Fruit fly (Drosophila melanogaster) whole organism, embryonic: ENCODE measurements around the gene CG9630.

Source experiments
- Atf6 ChIP-seq: fragments of 200-800 bp; sonication (Bioruptor generic); IDR thresholded peaks from 2 replicates; pipeline ENCODE4 v1.3.6; 2022; ENCODE audit warnings: missing biosample characterization, missing genetic modification characterization
- BEAF-32 ChIP-seq: fragments of 200-800 bp; sonication (Bioruptor generic); optimal IDR thresholded peaks from 3 replicates; lab custom pipeline; 2017; ENCODE audit warnings: missing biosample characterization, missing genetic modification characterization, mild to moderate bottlenecking, moderate library complexity, missing genetic modification reagents
- CG11093 ChIP-seq: fragments of 200-800 bp; sonication (Bioruptor generic); IDR thresholded peaks from 3 replicates; pipeline ENCODE4 v1.3.6; 2022; ENCODE audit warnings: missing biosample characterization, missing genetic modification characterization
- CG12236 ChIP-seq: fragments of 200-800 bp; sonication (Bioruptor generic); optimal IDR thresholded peaks from 2 replicates; lab custom pipeline; 2016; ENCODE audit warnings: missing biosample characterization, missing genetic modification characterization
- CG12744 ChIP-seq: fragments of 200-800 bp; sonication (Bioruptor generic); optimal IDR thresholded peaks from 2 replicates; lab custom pipeline; 2016; ENCODE audit warnings: missing biosample characterization, missing genetic modification characterization
- CG13287 ChIP-seq: fragments of 200-800 bp; sonication (Bioruptor generic); IDR thresholded peaks from 2 replicates; pipeline ENCODE4 v1.3.6; 2022; ENCODE audit warnings: missing biosample characterization, missing genetic modification characterization; ENCODE audit not compliant: partially characterized antibody
- CG14965 ChIP-seq: fragments of 200-800 bp; sonication (Bioruptor generic); optimal IDR thresholded peaks from 2 replicates; lab custom pipeline; 2016; ENCODE audit warnings: missing biosample characterization, missing genetic modification characterization, borderline replicate concordance
- CG1529 ChIP-seq: fragments of 200-800 bp; sonication (Bioruptor generic); optimal IDR thresholded peaks from 3 replicates; lab custom pipeline; 2018; ENCODE audit warnings: missing biosample characterization, missing genetic modification characterization
- CG15479 ChIP-seq: fragments of 200-800 bp; sonication (Bioruptor generic); optimal IDR thresholded peaks from 3 replicates; lab custom pipeline; 2019; ENCODE audit warnings: missing biosample characterization, mild to moderate bottlenecking, missing genetic modification characterization, moderate library complexity
- CG1603 ChIP-seq: fragments of 200-800 bp; sonication (Bioruptor generic); optimal IDR thresholded peaks from 2 replicates; lab custom pipeline; 2019; ENCODE audit warnings: missing biosample characterization, mild to moderate bottlenecking, missing genetic modification characterization, moderate library complexity
- CG17829 ChIP-seq: fragments of 200-800 bp; optimal IDR thresholded peaks from 2 replicates; lab custom pipeline; 2019; ENCODE audit warnings: missing biosample characterization, mild to moderate bottlenecking, missing genetic modification characterization, moderate library complexity
- CG17912 ChIP-seq: fragments of 200-800 bp; sonication (Bioruptor generic); optimal IDR thresholded peaks from 2 replicates; lab custom pipeline; 2018; ENCODE audit warnings: missing biosample characterization, mild to moderate bottlenecking, missing genetic modification characterization
- CG2116 ChIP-seq: fragments of 200-800 bp; sonication (Bioruptor generic); optimal IDR thresholded peaks from 3 replicates; lab custom pipeline; 2018; ENCODE audit warnings: missing biosample characterization, mild to moderate bottlenecking, missing genetic modification characterization
- CG33213 ChIP-seq: fragments of 200-800 bp; sonication (Bioruptor generic); optimal IDR thresholded peaks from 3 replicates; lab custom pipeline; 2016; ENCODE audit warnings: missing biosample characterization, missing genetic modification characterization
- CG34224 ChIP-seq: fragments of 200-800 bp; sonication (Bioruptor generic); IDR thresholded peaks from 3 replicates; pipeline ENCODE4 v1.3.6; 2022; ENCODE audit warnings: missing biosample characterization, missing genetic modification characterization; ENCODE audit not compliant: partially characterized antibody
- CG3995 ChIP-seq: fragments of 200-800 bp; sonication (Bioruptor generic); optimal IDR thresholded peaks from 3 replicates; lab custom pipeline; 2016; ENCODE audit warnings: missing biosample characterization, missing genetic modification characterization
- CG4854 ChIP-seq: fragments of 200-800 bp; sonication (Bioruptor generic); optimal IDR thresholded peaks from 2 replicates; lab custom pipeline; 2016; ENCODE audit warnings: missing biosample characterization, missing genetic modification characterization, inconsistent platforms
- CG8281 ChIP-seq: fragments of 200-800 bp; sonication (Bioruptor generic); optimal IDR thresholded peaks from 2 replicates; lab custom pipeline; 2018; ENCODE audit warnings: missing biosample characterization, mild to moderate bottlenecking, missing genetic modification characterization, moderate library complexity
- CG9876 ChIP-seq: fragments of 200-800 bp; sonication (Bioruptor generic); optimal IDR thresholded peaks from 2 replicates; lab custom pipeline; 2016; ENCODE audit warnings: missing biosample characterization, missing genetic modification characterization
- Dad ChIP-seq: fragments of 200-800 bp; sonication (Bioruptor generic); optimal IDR thresholded peaks from 3 replicates; lab custom pipeline; 2016; ENCODE audit warnings: missing biosample characterization, missing genetic modification characterization
- Dip2 ChIP-seq: fragments of 200-800 bp; sonication (Bioruptor generic); IDR thresholded peaks from 2 replicates; pipeline ENCODE4 v1.3.6; 2022; ENCODE audit warnings: missing biosample characterization, missing genetic modification characterization
- Ets65A ChIP-seq: fragments of 200-800 bp; sonication (Bioruptor generic); peaks from one replicate; lab custom pipeline; 2016; ENCODE audit warnings: missing biosample characterization, missing genetic modification characterization
- GATAe ChIP-seq: fragments of 200-800 bp; sonication (Bioruptor generic); conservative IDR thresholded peaks from 2 replicates; pipeline ENCODE4 v1.3.6; 2022; ENCODE audit warnings: missing biosample characterization, missing genetic modification characterization
- HLHmδ ChIP-seq: fragments of 200-800 bp; sonication (Bioruptor generic); optimal IDR thresholded peaks from 2 replicates; lab custom pipeline; 2018; ENCODE audit warnings: missing biosample characterization, mild to moderate bottlenecking, missing genetic modification characterization, moderate library complexity
- HmgZ ChIP-seq: fragments of 200-800 bp; sonication (Bioruptor generic); optimal IDR thresholded peaks from 2 replicates; lab custom pipeline; 2018; ENCODE audit warnings: missing biosample characterization, mild to moderate bottlenecking, missing genetic modification characterization
- Lhr ChIP-seq: fragments of 200-800 bp; sonication (Bioruptor generic); optimal IDR thresholded peaks from 3 replicates; lab custom pipeline; 2017; ENCODE audit warnings: mild to moderate bottlenecking, missing biosample characterization, missing genetic modification reagents, missing genetic modification characterization
- MBD-R2 ChIP-seq: fragments of 200-800 bp; sonication (Bioruptor generic); IDR thresholded peaks from 2 replicates; pipeline ENCODE4 v1.3.6; 2022; ENCODE audit warnings: missing biosample characterization, missing genetic modification characterization
- Med ChIP-seq: fragments of 200-800 bp; sonication (Bioruptor generic); peaks from one replicate; lab custom pipeline; 2016; ENCODE audit warnings: missing biosample characterization, missing genetic modification characterization, mild to moderate bottlenecking, inconsistent platforms, moderate library complexity
- Nf-YB ChIP-seq: fragments of 200-800 bp; sonication (Bioruptor generic); optimal IDR thresholded peaks from 3 replicates; lab custom pipeline; 2019; ENCODE audit warnings: missing biosample characterization, mild to moderate bottlenecking, missing genetic modification characterization, moderate library complexity
- Nf-YC ChIP-seq: fragments of 200-800 bp; optimal IDR thresholded peaks from 3 replicates; lab custom pipeline; 2019; ENCODE audit warnings: missing biosample characterization, mild to moderate bottlenecking, missing genetic modification characterization, moderate library complexity
- NfI ChIP-seq: fragments of 200-800 bp; sonication (Bioruptor generic); optimal IDR thresholded peaks from 3 replicates; lab custom pipeline; 2018; ENCODE audit warnings: missing biosample characterization, mild to moderate bottlenecking, missing genetic modification characterization, moderate library complexity
- Ptx1 ChIP-seq: fragments of 200-800 bp; sonication (Bioruptor generic); IDR thresholded peaks from 2 replicates; pipeline ENCODE4 v1.3.6; 2022; ENCODE audit warnings: missing biosample characterization, missing genetic modification characterization
- Side ChIP-seq: fragments of 200-800 bp; sonication (Bioruptor generic); optimal IDR thresholded peaks from 2 replicates; lab custom pipeline; 2016; ENCODE audit warnings: missing biosample characterization, missing genetic modification characterization
- Sry-δ ChIP-seq: fragments of 200-800 bp; sonication (Bioruptor generic); optimal IDR thresholded peaks from 2 replicates; lab custom pipeline; 2016; ENCODE audit warnings: missing biosample characterization, missing genetic modification characterization
- Trl ChIP-seq, 3 experiments: fragments of >200 bp in 2 of 3; fragments of 200-800 bp in 1 of 3; sonication (Bioruptor generic) in 1 of 3; optimal IDR thresholded peaks; 2 replicates in 1 of 3; 3 replicates in 2 of 3; lab custom pipeline; 2016 to 2017; ENCODE audit warnings: missing biosample characterization in 1 of 3, missing genetic modification characterization in 1 of 3
- gcm2 ChIP-seq: fragments of 200-800 bp; sonication (Bioruptor generic); optimal IDR thresholded peaks from 2 replicates; lab custom pipeline; 2016; ENCODE audit warnings: missing biosample characterization, missing genetic modification characterization
- gfzf ChIP-seq: fragments of 200-800 bp; sonication (Bioruptor generic); optimal IDR thresholded peaks from 2 replicates; lab custom pipeline; 2016; ENCODE audit warnings: missing biosample characterization, mild to moderate bottlenecking, missing genetic modification characterization, moderate library complexity
- h ChIP-seq: fragments of >200 bp; optimal IDR thresholded peaks from 2 replicates; lab custom pipeline; 2017
- hkb ChIP-seq, 2 experiments: fragments of 200-800 bp in 1 of 2; fragments of >200 bp in 1 of 2; sonication (Bioruptor generic) in 1 of 2; IDR thresholded peaks in 1 of 2; optimal IDR thresholded peaks in 1 of 2; 2 replicates each; pipeline versions ENCODE4 v1.3.6 to Lab custom; 2017 to 2022; ENCODE audit warnings: missing biosample characterization in 1 of 2, missing genetic modification characterization in 1 of 2
- insv ChIP-seq, 2 experiments: fragments of 200-800 bp; sonication (Bioruptor generic); optimal IDR thresholded peaks; 3 replicates each; lab custom pipeline; 2016 to 2018; ENCODE audit warnings: missing biosample characterization in 2 of 2, missing genetic modification characterization in 2 of 2
- knrl ChIP-seq: fragments of 200-800 bp; sonication (Bioruptor generic); IDR thresholded peaks from 3 replicates; pipeline ENCODE4 v1.3.6; 2022; ENCODE audit warnings: missing biosample characterization, missing genetic modification characterization; ENCODE audit not compliant: partially characterized antibody
- lola ChIP-seq, 3 experiments: fragments of >200 bp in 2 of 3; fragments of 200-800 bp in 1 of 3; sonication (Bioruptor generic) in 1 of 3; optimal IDR thresholded peaks; 2 replicates each; lab custom pipeline; 2017 to 2019; ENCODE audit warnings: missing biosample characterization in 3 of 3, missing genetic modification characterization in 3 of 3, mild to moderate bottlenecking in 1 of 3, moderate library complexity in 1 of 3
- nmo ChIP-seq: fragments of 200-800 bp; sonication (Bioruptor generic); optimal IDR thresholded peaks from 2 replicates; lab custom pipeline; 2018; ENCODE audit warnings: missing biosample characterization, mild to moderate bottlenecking, missing genetic modification characterization, moderate library complexity
- phol ChIP-seq: fragments of 200-800 bp; sonication (Bioruptor generic); optimal IDR thresholded peaks from 3 replicates; lab custom pipeline; 2018; ENCODE audit warnings: missing biosample characterization, mild to moderate bottlenecking, missing genetic modification characterization, moderate library complexity
- scrt ChIP-seq: fragments of 200-800 bp; sonication (Bioruptor generic); optimal IDR thresholded peaks from 2 replicates; lab custom pipeline; 2018; ENCODE audit warnings: missing biosample characterization, mild to moderate bottlenecking, missing genetic modification characterization, moderate library complexity
- sens ChIP-seq: fragments of 200-800 bp; sonication (Bioruptor generic); peaks from one replicate; lab custom pipeline; 2016; ENCODE audit warnings: missing biosample characterization, missing genetic modification characterization
- slbo ChIP-seq: fragments of 200-800 bp; sonication (Bioruptor generic); IDR thresholded peaks from 2 replicates; pipeline ENCODE4 v1.3.6; 2022; ENCODE audit warnings: missing biosample characterization, missing genetic modification characterization
- twi ChIP-seq: fragments of 200-800 bp; optimal IDR thresholded peaks from 2 replicates; lab custom pipeline; 2019; ENCODE audit warnings: missing biosample characterization, mild to moderate bottlenecking, missing genetic modification characterization, moderate library complexity
- vvl ChIP-seq: fragments of 200-800 bp; sonication (Bioruptor generic); IDR thresholded peaks from 2 replicates; pipeline ENCODE4 v1.3.6; 2022; ENCODE audit warnings: missing biosample characterization, missing genetic modification characterization

The CG9630 gene

dm6 chr3R:8316344-8317105 is 46.8 kb upstream of the CG9630 start, which contains the start of gene Coq2 (continued):
- peak; percentile 21 for TF ChIP-seq CG33213 (GFP tag; lab: Kevin White, UChicago)
- TF ChIP-seq Trl (optimal IDR thresholded peaks at IDR 0.05; lab: Kevin White, UChicago): peak in 1 of 2 experiments; percentile 4
- no peak for TF ChIP-seq Trl (GFP tag; optimal IDR thresholded peaks at IDR 0.05; lab: Kevin White, UChicago)
- peak; percentile 29; the same call in 1 of the 2 replicates for TF ChIP-seq vvl
- TF ChIP-seq Ets65A: no peak
- no peak for TF ChIP-seq NfI (GFP tag; lab: Kevin White, UChicago)
- peak; percentile 79 for TF ChIP-seq Med (GFP tag; lab: Kevin White, UChicago)
- no peak for TF ChIP-seq CG8281 (tag; lab: Kevin White, UChicago)
- no peak for TF ChIP-seq Dad
- no peak for TF ChIP-seq Ptx1 (GFP tag; lab: Robert Waterston, UW)
- TF ChIP-seq sens (GFP tag; lab: Kevin White, UChicago): no peak
- peak; percentile 25 for TF ChIP-seq phol (tag; lab: Kevin White, UChicago)
- TF ChIP-seq Atf6 (GFP tag; lab: Robert Waterston, UW): no peak
- no peak for TF ChIP-seq gcm2 (GFP tag; lab: Kevin White, UChicago)
- TF ChIP-seq CG17912: no peak
- peak; percentile 13 for TF ChIP-seq gfzf (GFP tag; lab: Kevin White, UChicago)
- peak; percentile 59 for TF ChIP-seq Nf-YC (tag; lab: Kevin White, UChicago)
- no peak for TF ChIP-seq h (lab: Kevin White, UChicago)
- no peak for TF ChIP-seq CG1529
- peak; percentile 44 for TF ChIP-seq Sry-δ (GFP tag; lab: Kevin White, UChicago)
- no peak for TF ChIP-seq CG15479 (GFP tag; lab: Kevin White, UChicago)
- TF ChIP-seq Nf-YB (GFP tag; lab: Kevin White, UChicago): peak; percentile 14
- TF ChIP-seq Dip2: no peak
- TF ChIP-seq Side: no peak
- no peak for TF ChIP-seq lola (GFP tag; optimal IDR thresholded peaks at IDR 0.05; lab: Kevin White, UChicago)
- peak; percentile 2 for TF ChIP-seq HmgZ
- peak; percentile 12 for TF ChIP-seq nmo (GFP tag; lab: Kevin White, UChicago)
- no peak for TF ChIP-seq CG14965
- TF ChIP-seq CG13287 (GFP tag; lab: Robert Waterston, UW): peak; percentile 44; the same call in 1 of the 2 replicates
- TF ChIP-seq CG12744 (GFP tag; lab: Kevin White, UChicago): no peak
- peak; percentile 42 for TF ChIP-seq hkb (optimal IDR thresholded peaks at IDR 0.05; lab: Kevin White, UChicago)
- TF ChIP-seq hkb (GFP tag; IDR thresholded peaks at IDR 0.05; lab: Robert Waterston, UW): no peak
- peak in 1 of 2 experiments; percentile 93 for TF ChIP-seq insv (GFP tag; optimal IDR thresholded peaks at IDR 0.05; lab: Kevin White, UChicago)
- TF ChIP-seq knrl: peak; percentile 28; the same call in 1 of the 3 replicates
- peak; percentile 46 for TF ChIP-seq BEAF-32 (GFP tag; lab: Kevin White, UChicago)
- TF ChIP-seq CG34224: 0 out of 3 replicates have a peak, but pooled peaks have one; percentile 8
- peak; percentile 24; the same call in 1 of the 2 replicates for TF ChIP-seq GATAe (GFP tag; lab: Robert Waterston, UW)
- TF ChIP-seq CG1603 (tag; lab: Kevin White, UChicago): peak; percentile 72
- TF ChIP-seq CG2116: peak; percentile 84
- TF ChIP-seq MBD-R2 (GFP tag; lab: Robert Waterston, UW): peak; percentile 82

- TF ChIP-seq CG9876 (GFP tag; lab: Kevin White, UChicago): no peak
- no peak for TF ChIP-seq gcm2 (GFP tag; lab: Kevin White, UChicago)
- peak; percentile 30 for TF ChIP-seq gfzf (GFP tag; lab: Kevin White, UChicago)
- TF ChIP-seq CG17829 (tag; lab: Kevin White, UChicago): peak; percentile 36
- TF ChIP-seq slbo (GFP tag; lab: Robert Waterston, UW): no peak
- TF ChIP-seq CG11093 (GFP tag; lab: Robert Waterston, UW): no peak
- TF ChIP-seq Lhr (GFP tag; lab: Kevin White, UChicago): peak; percentile 21
- no peak for TF ChIP-seq scrt (GFP tag; lab: Kevin White, UChicago)
- no peak for TF ChIP-seq twi (tag; lab: Kevin White, UChicago)
- no peak for TF ChIP-seq HLHmδ (GFP tag; lab: Kevin White, UChicago)
- no peak for TF ChIP-seq CG12236
- TF ChIP-seq CG3995 (GFP tag; lab: Kevin White, UChicago): peak; percentile 15
- TF ChIP-seq CG4854: no peak
- TF ChIP-seq BEAF-32 (GFP tag; lab: Kevin White, UChicago): peak; percentile 80
Observed at dm6 chr3R:8313038-8313437, 43.3 kb upstream of the CG9630 start, which contains the start of gene CG7483. TSS of gene CG7483 (plus strand) at chr3R:8313208.
